Worm (Caenorhabditis elegans): ENCODE data around the gene lonp-2.

ce11 chrIII:12143792-12144191 is 36.2 kb downstream of the lonp-2 start:
- TF ChIP-seq flt-1 (GFP tag; IDR thresholded peaks at IDR 0.05), result peak; percentile 38; the same call in 1 of the 2 replicates
- TF ChIP-seq cog-1 (tag; optimal IDR thresholded peaks at IDR 0.05), result no peak
- no peak for TF ChIP-seq med-1 (GFP tag; optimal IDR thresholded peaks at IDR 0.05; ENCODE audit: insufficient read depth)
- no peak for TF ChIP-seq T22C8.4 (GFP tag; IDR thresholded peaks at IDR 0.05)

All from whole organism, midembryonic.